Fruit fly (Drosophila melanogaster): ENCODE results near the gene CG1146.

CG1146 gene

DNA sequence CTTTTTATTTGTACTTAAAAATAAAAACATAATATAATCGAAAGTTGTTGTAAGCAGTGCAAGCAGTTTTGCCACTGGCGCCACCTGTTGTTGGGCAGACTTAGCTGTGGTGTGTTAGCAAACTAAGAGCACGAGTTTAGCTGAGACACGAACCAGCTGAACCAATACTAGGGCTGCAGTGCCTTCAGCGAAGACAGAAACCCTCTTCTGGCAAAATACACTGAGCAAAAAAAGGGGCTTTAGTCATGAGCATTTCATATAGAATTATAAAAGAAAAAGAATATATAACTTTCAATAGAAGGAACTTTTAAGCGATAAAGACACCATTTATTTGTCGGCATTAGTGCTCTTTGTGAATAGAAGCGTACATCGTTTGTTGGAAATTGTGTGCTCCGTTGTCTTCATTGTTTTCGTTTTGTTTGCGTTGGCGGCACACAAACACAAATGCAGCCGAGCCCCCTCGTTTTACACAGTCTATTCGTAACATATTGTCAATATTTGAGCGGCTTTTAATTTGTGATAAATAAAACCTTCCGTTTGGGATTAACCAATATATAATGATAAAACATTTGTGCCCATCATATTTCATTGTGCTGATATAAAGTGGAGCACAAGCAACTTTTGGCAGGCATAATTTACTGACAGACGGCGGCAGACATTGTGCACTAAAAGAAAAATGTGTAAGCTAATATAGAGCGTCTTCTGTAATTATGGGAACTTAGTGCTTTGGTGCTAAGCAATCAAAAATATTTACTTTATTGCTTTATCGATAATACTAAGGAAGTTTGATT lies 43.0 kb downstream of the CG1146 start (continued):
- no peak for TF ChIP-seq abd-A (tag; optimal IDR thresholded peaks at IDR 0.05)
- TF ChIP-seq chinmo (GFP tag; IDR thresholded peaks at IDR 0.05; ENCODE audit: partially characterized antibody): peak; percentile 73; the same call in 1 of the 4 replicates
- no peak for TF ChIP-seq CG2129 (GFP tag; IDR thresholded peaks at IDR 0.05; ENCODE audit: partially characterized antibody)
- TF ChIP-seq CG7987 (GFP tag; optimal IDR thresholded peaks at IDR 0.05): peak; percentile 21
- peak; percentile 58; the same call in 1 of the 3 replicates for TF ChIP-seq C15 (GFP tag; IDR thresholded peaks at IDR 0.05)
- peak; percentile 55 for TF ChIP-seq CG13624 (GFP tag; optimal IDR thresholded peaks at IDR 0.05)
- peak; percentile 81 for TF ChIP-seq CG2712 (tag; optimal IDR thresholded peaks at IDR 0.05)
- peak; percentile 54 for TF ChIP-seq CG16815 (GFP tag; optimal IDR thresholded peaks at IDR 0.05)
- peak; percentile 35 for TF ChIP-seq Sry-δ (GFP tag; optimal IDR thresholded peaks at IDR 0.05)
- peak; percentile 25; the same call in 1 of the 2 replicates for TF ChIP-seq dati (GFP tag; IDR thresholded peaks at IDR 0.05)
- 0 out of 2 replicates have a peak, but pooled peaks have one; percentile 6 for TF ChIP-seq ro (GFP tag; IDR thresholded peaks at IDR 0.05)
- peak; percentile 82; the same call in 2 of the 3 replicates for TF ChIP-seq otp (GFP tag; IDR thresholded peaks at IDR 0.05)
- peak; percentile 17 for TF ChIP-seq ewg (GFP tag; optimal IDR thresholded peaks at IDR 0.05)
- peak; percentile 83 for TF ChIP-seq PHDP (tag; optimal IDR thresholded peaks at IDR 0.05)
- peak; percentile 44 for TF ChIP-seq CG6683 (GFP tag; optimal IDR thresholded peaks at IDR 0.05)
- TF ChIP-seq Aef1 (GFP tag; IDR thresholded peaks at IDR 0.05): peak; percentile 71
- TF ChIP-seq Oaz (GFP tag; IDR thresholded peaks at IDR 0.05): peak; percentile 47
- 0 out of 2 replicates have a peak, but pooled peaks have one; percentile 7 for TF ChIP-seq bbx (GFP tag; IDR thresholded peaks at IDR 0.05; ENCODE audit: partially characterized antibody)
- TF ChIP-seq dmrt99B (tag; optimal IDR thresholded peaks at IDR 0.05): peak; percentile 61
- peak; percentile 65 for TF ChIP-seq H15 (GFP tag; IDR thresholded peaks at IDR 0.05)
- TF ChIP-seq gsb-n (tag; optimal IDR thresholded peaks at IDR 0.05): peak; percentile 78
- no peak for TF ChIP-seq Fer2 (tag; optimal IDR thresholded peaks at IDR 0.05)
- peak; percentile 56 for TF ChIP-seq nau (GFP tag; optimal IDR thresholded peaks at IDR 0.05)
- TF ChIP-seq CG31224 (GFP tag; IDR thresholded peaks at IDR 0.05): peak; percentile 53
- peak; percentile 88 for TF ChIP-seq CG8478 (optimal IDR thresholded peaks at IDR 0.05)
- no peak for TF ChIP-seq Sry-β (GFP tag; optimal IDR thresholded peaks at IDR 0.05)
- TF ChIP-seq Med (GFP tag): peak; percentile 96
- TF ChIP-seq H2.0 (GFP tag; IDR thresholded peaks at IDR 0.05): peak; percentile 79
- TF ChIP-seq CG15601 (tag; optimal IDR thresholded peaks at IDR 0.05): peak; percentile 86
- TF ChIP-seq sr (GFP tag; IDR thresholded peaks at IDR 0.05): peak; percentile 81
- TF ChIP-seq toy (GFP tag; IDR thresholded peaks at IDR 0.05): no peak
- no peak for TF ChIP-seq CG1832 (GFP tag; optimal IDR thresholded peaks at IDR 0.05)
- TF ChIP-seq CG17568 (GFP tag; optimal IDR thresholded peaks at IDR 0.05): peak; percentile 89
- TF ChIP-seq CG12744 (GFP tag; optimal IDR thresholded peaks at IDR 0.05): peak; percentile 49
- TF ChIP-seq CG8281 (tag; optimal IDR thresholded peaks at IDR 0.05): peak; percentile 95
- peak; percentile 63 for TF ChIP-seq CG9215 (GFP tag; IDR thresholded peaks at IDR 0.05)
- TF ChIP-seq cas (GFP tag; IDR thresholded peaks at IDR 0.05): peak; percentile 75
- peak; percentile 69 for TF ChIP-seq CG12219 (GFP tag; optimal IDR thresholded peaks at IDR 0.05)
- no peak for TF ChIP-seq Lim3 (GFP tag; IDR thresholded peaks at IDR 0.05)
- TF ChIP-seq ham (GFP tag; IDR thresholded peaks at IDR 0.05): no peak
- no peak for TF ChIP-seq Myb (GFP tag; optimal IDR thresholded peaks at IDR 0.05)
- peak; percentile 75 for TF ChIP-seq gcm2 (GFP tag; optimal IDR thresholded peaks at IDR 0.05)
- peak; percentile 28 for TF ChIP-seq slou (GFP tag; optimal IDR thresholded peaks at IDR 0.05)
- TF ChIP-seq sob (GFP tag; IDR thresholded peaks at IDR 0.05): peak; percentile 83
- no peak for TF ChIP-seq CG17186 (GFP tag; optimal IDR thresholded peaks at IDR 0.05)
- TF ChIP-seq ci (GFP tag; IDR thresholded peaks at IDR 0.05): peak; percentile 91
- TF ChIP-seq eve (GFP tag; optimal IDR thresholded peaks at IDR 0.05): peak in 1 of 2 experiments; percentile 86
- TF ChIP-seq CG7357 (GFP tag; IDR thresholded peaks at IDR 0.05): peak; percentile 47; the same call in 1 of the 3 replicates
- peak; percentile 53 for TF ChIP-seq maf-S (GFP tag; optimal IDR thresholded peaks at IDR 0.05)
